Fruit fly (Drosophila melanogaster) whole organism, embryonic: ENCODE results near the gene Cp18.

Source experiments
- Atf-2 ChIP-seq: fragments of 200-800 bp; sonication (Bioruptor generic); optimal IDR thresholded peaks from 2 replicates; lab custom pipeline; 2016; ENCODE audit warnings: missing biosample characterization, missing genetic modification characterization
- Atf3 ChIP-seq: fragments of 200-800 bp; sonication (Bioruptor generic); optimal IDR thresholded peaks from 3 replicates; lab custom pipeline; 2016; ENCODE audit warnings: missing biosample characterization, missing genetic modification characterization
- CG10209 ChIP-seq: fragments of 200-800 bp; sonication (Bioruptor generic); optimal IDR thresholded peaks from 3 replicates; lab custom pipeline; 2017; ENCODE audit warnings: missing biosample characterization, mild to moderate bottlenecking, missing genetic modification characterization, missing genetic modification reagents
- CG10543 ChIP-seq: fragments of 200-800 bp; sonication (Bioruptor generic); optimal IDR thresholded peaks from 3 replicates; lab custom pipeline; 2017; ENCODE audit warnings: missing biosample characterization, mild to moderate bottlenecking, missing genetic modification characterization, moderate library complexity
- CG11247 ChIP-seq: fragments of 200-800 bp; sonication (Bioruptor generic); IDR thresholded peaks from 2 replicates; pipeline ENCODE4 v1.3.6; 2022; ENCODE audit warnings: missing biosample characterization, missing genetic modification characterization
- CG11456 ChIP-seq: fragments of 200-800 bp; sonication (Bioruptor generic); IDR thresholded peaks from 3 replicates; pipeline ENCODE4 v1.3.6; 2022; ENCODE audit warnings: missing biosample characterization, missing genetic modification characterization
- CG12236 ChIP-seq: fragments of 200-800 bp; sonication (Bioruptor generic); optimal IDR thresholded peaks from 2 replicates; lab custom pipeline; 2016; ENCODE audit warnings: missing biosample characterization, missing genetic modification characterization
- CG12769 ChIP-seq: fragments of 200-800 bp; sonication (Bioruptor generic); optimal IDR thresholded peaks from 2 replicates; lab custom pipeline; 2019; ENCODE audit warnings: missing biosample characterization, mild to moderate bottlenecking, missing genetic modification characterization, moderate library complexity
- CG14050 ChIP-seq: fragments of 200-800 bp; sonication (Bioruptor generic); IDR thresholded peaks from 3 replicates; pipeline ENCODE4 v1.3.6; 2022; ENCODE audit warnings: missing biosample characterization, missing genetic modification characterization
- CG14710 ChIP-seq: fragments of 200-800 bp; sonication (Bioruptor generic); optimal IDR thresholded peaks from 3 replicates; lab custom pipeline; 2019; ENCODE audit warnings: missing biosample characterization, mild to moderate bottlenecking, missing genetic modification characterization, moderate library complexity
- CG15514 ChIP-seq: fragments of 200-800 bp; sonication (Bioruptor generic); optimal IDR thresholded peaks from 3 replicates; lab custom pipeline; 2017; ENCODE audit warnings: missing biosample characterization, missing genetic modification characterization, mild to moderate bottlenecking, moderate library complexity, missing genetic modification reagents
- CG1603 ChIP-seq: fragments of 200-800 bp; sonication (Bioruptor generic); optimal IDR thresholded peaks from 2 replicates; lab custom pipeline; 2019; ENCODE audit warnings: missing biosample characterization, mild to moderate bottlenecking, missing genetic modification characterization, moderate library complexity
- CG17802 ChIP-seq: fragments of 200-800 bp; sonication (Bioruptor generic); optimal IDR thresholded peaks from 2 replicates; lab custom pipeline; 2018; ENCODE audit warnings: missing biosample characterization, mild to moderate bottlenecking, missing genetic modification characterization, moderate library complexity
- CG18599 ChIP-seq: fragments of 200-800 bp; sonication (Bioruptor generic); optimal IDR thresholded peaks from 3 replicates; lab custom pipeline; 2017; ENCODE audit warnings: missing biosample characterization, missing genetic modification characterization, mild to moderate bottlenecking, moderate library complexity, missing genetic modification reagents
- CG3065 ChIP-seq: fragments of 200-800 bp; sonication (Bioruptor generic); optimal IDR thresholded peaks from 2 replicates; lab custom pipeline; 2016; ENCODE audit warnings: missing biosample characterization, missing genetic modification characterization
- CG3281 ChIP-seq: fragments of 200-800 bp; sonication (Bioruptor generic); optimal IDR thresholded peaks from 3 replicates; lab custom pipeline; 2017; ENCODE audit warnings: missing biosample characterization, mild to moderate bottlenecking, missing genetic modification characterization
- CG4854 ChIP-seq: fragments of 200-800 bp; sonication (Bioruptor generic); optimal IDR thresholded peaks from 2 replicates; lab custom pipeline; 2016; ENCODE audit warnings: missing biosample characterization, missing genetic modification characterization, inconsistent platforms
- CG5245 ChIP-seq: fragments of 200-800 bp; sonication (Bioruptor generic); optimal IDR thresholded peaks from 3 replicates; lab custom pipeline; 2016; ENCODE audit warnings: missing biosample characterization, missing genetic modification characterization
- D19B ChIP-seq: fragments of 200-800 bp; sonication (Bioruptor generic); optimal IDR thresholded peaks from 2 replicates; lab custom pipeline; 2017; ENCODE audit warnings: missing biosample characterization, mild to moderate bottlenecking, missing genetic modification characterization
- Dbx ChIP-seq: fragments of 200-800 bp; sonication (Bioruptor generic); IDR thresholded peaks from 3 replicates; pipeline ENCODE4 v1.3.6; 2022; ENCODE audit warnings: missing biosample characterization, missing genetic modification characterization
- Gug ChIP-seq: fragments of 200-800 bp; sonication (Bioruptor generic); IDR thresholded peaks from 4 replicates; pipeline ENCODE4 v1.3.6; 2022; ENCODE audit warnings: missing biosample characterization, missing genetic modification characterization
- Hmr ChIP-seq: fragments of 200-800 bp; sonication (Bioruptor generic); optimal IDR thresholded peaks from 3 replicates; lab custom pipeline; 2017; ENCODE audit warnings: mild to moderate bottlenecking, missing biosample characterization, missing genetic modification reagents, missing genetic modification characterization
- Hr78 ChIP-seq, 2 experiments: fragments of 200-800 bp in 1 of 2; fragments of >200 bp in 1 of 2; sonication (Bioruptor generic) in 1 of 2; optimal IDR thresholded peaks; 2 replicates each; lab custom pipeline; 2017 to 2019; ENCODE audit warnings: missing biosample characterization in 2 of 2, missing genetic modification characterization in 2 of 2, mild to moderate bottlenecking in 1 of 2, moderate library complexity in 1 of 2
- Jarid2 ChIP-seq: fragments of 200-800 bp; sonication (Bioruptor generic); optimal IDR thresholded peaks from 3 replicates; lab custom pipeline; 2017; ENCODE audit warnings: mild to moderate bottlenecking, missing biosample characterization, missing genetic modification reagents, missing genetic modification characterization
- Med ChIP-seq: fragments of 200-800 bp; sonication (Bioruptor generic); peaks from one replicate; lab custom pipeline; 2016; ENCODE audit warnings: missing biosample characterization, missing genetic modification characterization, mild to moderate bottlenecking, inconsistent platforms, moderate library complexity
- Pdp1 ChIP-seq, 2 experiments: fragments of 200-800 bp; sonication (Bioruptor generic); optimal IDR thresholded peaks; 3 replicates each; lab custom pipeline; 2016; ENCODE audit warnings: missing biosample characterization in 2 of 2, missing genetic modification characterization in 2 of 2, mild to moderate bottlenecking in 1 of 2, moderate library complexity in 1 of 2
- Rfx ChIP-seq: fragments of 200-800 bp; sonication (Bioruptor generic); IDR thresholded peaks from 2 replicates; pipeline ENCODE4 v1.3.6; 2022; ENCODE audit warnings: missing biosample characterization, missing genetic modification characterization
- Scr ChIP-seq: fragments of 200-800 bp; sonication (Bioruptor generic); IDR thresholded peaks from 2 replicates; pipeline ENCODE4 v1.3.6; 2022; ENCODE audit warnings: missing biosample characterization, missing genetic modification characterization; ENCODE audit not compliant: partially characterized antibody
- Taf1 ChIP-seq: fragments of 200-800 bp; sonication (Bioruptor generic); IDR thresholded peaks from 2 replicates; pipeline ENCODE4 v1.3.6; 2022; ENCODE audit warnings: missing biosample characterization, missing genetic modification characterization
- Tbp ChIP-seq: fragments of >200 bp; optimal IDR thresholded peaks from 2 replicates; lab custom pipeline; 2018; ENCODE audit warnings: missing biosample characterization, missing genetic modification characterization
- bcd ChIP-seq: fragments of 200-800 bp; sonication (Bioruptor generic); optimal IDR thresholded peaks from 2 replicates; lab custom pipeline; 2017; ENCODE audit warnings: missing biosample characterization, mild to moderate bottlenecking, missing genetic modification characterization
- br ChIP-seq: fragments of >200 bp; optimal IDR thresholded peaks from 2 replicates; lab custom pipeline; 2017
- chinmo ChIP-seq: fragments of 200-800 bp; sonication (Bioruptor generic); IDR thresholded peaks from 4 replicates; pipeline ENCODE4 v1.3.6; 2022; ENCODE audit warnings: missing biosample characterization, missing genetic modification characterization; ENCODE audit not compliant: partially characterized antibody
- chn ChIP-seq: fragments of 200-800 bp; sonication (Bioruptor generic); optimal IDR thresholded peaks from 2 replicates; lab custom pipeline; 2016; ENCODE audit warnings: missing biosample characterization, missing genetic modification characterization
- crol ChIP-seq: fragments of 200-800 bp; sonication (Bioruptor generic); IDR thresholded peaks from 2 replicates; pipeline ENCODE4 v1.3.6; 2022; ENCODE audit warnings: missing biosample characterization, missing genetic modification characterization
- emc ChIP-seq: fragments of 200-800 bp; sonication (Bioruptor generic); optimal IDR thresholded peaks from 2 replicates; lab custom pipeline; 2016; ENCODE audit warnings: missing biosample characterization, missing genetic modification characterization
- gce ChIP-seq: fragments of 200-800 bp; sonication (Bioruptor generic); IDR thresholded peaks from 3 replicates; pipeline ENCODE4 v1.3.6; 2022; ENCODE audit warnings: missing biosample characterization, missing genetic modification characterization
- grn ChIP-seq: fragments of 200-800 bp; sonication (Bioruptor generic); optimal IDR thresholded peaks from 3 replicates; lab custom pipeline; 2017; ENCODE audit warnings: missing biosample characterization, missing genetic modification characterization
- kni ChIP-seq: fragments of 200-800 bp; sonication (Bioruptor generic); optimal IDR thresholded peaks from 3 replicates; lab custom pipeline; 2017; ENCODE audit warnings: mild to moderate bottlenecking, missing biosample characterization, missing genetic modification reagents, missing genetic modification characterization
- lab ChIP-seq: fragments of 200-800 bp; sonication (Bioruptor generic); optimal IDR thresholded peaks from 3 replicates; lab custom pipeline; 2017; ENCODE audit warnings: missing biosample characterization, missing genetic modification characterization, mild to moderate bottlenecking, moderate library complexity, missing genetic modification reagents
- pzg ChIP-seq: fragments of 200-800 bp; sonication (Bioruptor generic); optimal IDR thresholded peaks from 3 replicates; lab custom pipeline; 2018; ENCODE audit warnings: missing biosample characterization, mild to moderate bottlenecking, missing genetic modification characterization, moderate library complexity
- ranshi ChIP-seq: fragments of 200-800 bp; sonication (Bioruptor generic); IDR thresholded peaks from 2 replicates; pipeline ENCODE4 v1.3.6; 2022; ENCODE audit warnings: missing biosample characterization, missing genetic modification characterization
- repo ChIP-seq: fragments of 200-800 bp; sonication (Bioruptor generic); optimal IDR thresholded peaks from 2 replicates; lab custom pipeline; 2016; ENCODE audit warnings: missing biosample characterization, missing genetic modification characterization
- sens ChIP-seq: fragments of 200-800 bp; sonication (Bioruptor generic); peaks from one replicate; lab custom pipeline; 2016; ENCODE audit warnings: missing biosample characterization, missing genetic modification characterization
- vvl ChIP-seq: fragments of 200-800 bp; sonication (Bioruptor generic); IDR thresholded peaks from 2 replicates; pipeline ENCODE4 v1.3.6; 2022; ENCODE audit warnings: missing biosample characterization, missing genetic modification characterization
- z ChIP-seq: fragments of 200-800 bp; sonication (Bioruptor generic); IDR thresholded peaks from 3 replicates; pipeline ENCODE4 v1.3.6; 2022; ENCODE audit warnings: missing biosample characterization, missing genetic modification characterization

The Cp18 gene

dm6 chr3L:8693558-8694502, 32.8 kb upstream of the Cp18 start (continued):
- TF ChIP-seq crol (GFP tag; lab: Robert Waterston, UW) (peak; percentile 71), lab (peak; percentile 0), CG10543 (GFP tag; lab: Kevin White, UChicago) (peak; percentile 61), grn (GFP tag; lab: Kevin White, UChicago) (no peak), CG18599 (peak; percentile 24), CG12769 (tag; lab: Kevin White, UChicago) (peak; percentile 33), sens (peak; percentile 24), bcd (GFP tag; lab: Kevin White, UChicago) (peak; percentile 38), CG11456 (GFP tag; lab: Robert Waterston, UW) (0 out of 3 replicates have a peak, but pooled peaks have one; percentile 21), Jarid2 (GFP tag; lab: Kevin White, UChicago) (no peak), Dbx (GFP tag; lab: Robert Waterston, UW) (0 out of 3 replicates have a peak, but pooled peaks have one; percentile 33), emc (GFP tag; lab: Kevin White, UChicago) (no peak), CG4854 (GFP tag; lab: Kevin White, UChicago) (no peak), Rfx (peak; percentile 26; the same call in 1 of the 2 replicates), chinmo (peak; percentile 88; the same call in 3 of the 4 replicates), CG3281 (peak; percentile 17), vvl (GFP tag; lab: Robert Waterston, UW) (0 out of 2 replicates have a peak, but pooled peaks have one; percentile 45), CG15514 (peak; percentile 9), Med (GFP tag; lab: Kevin White, UChicago) (peak; percentile 71), Hmr (GFP tag; lab: Kevin White, UChicago) (peak; percentile 36)

dm6 chr3L:8695959-8696358, 30.6 kb upstream of the Cp18 start:
- no peak for TF ChIP-seq Atf3 (GFP tag; lab: Kevin White, UChicago)
- TF ChIP-seq CG1603 (tag; lab: Kevin White, UChicago): no peak
- TF ChIP-seq Gug (GFP tag; lab: Robert Waterston, UW): no peak
- TF ChIP-seq CG10209 (GFP tag; lab: Kevin White, UChicago): no peak
- TF ChIP-seq Pdp1 (GFP tag; optimal IDR thresholded peaks at IDR 0.05; lab: Kevin White, UChicago): peak in 1 of 2 experiments; percentile 87

dm6 chr3L:8696487-8696954, 30.1 kb upstream of the Cp18 start:
- TF ChIP-seq CG11247 (GFP tag; lab: Robert Waterston, UW) (0 out of 2 replicates have a peak, but pooled peaks have one; percentile 12), CG12236 (GFP tag; lab: Kevin White, UChicago) (no peak), kni (GFP tag; lab: Kevin White, UChicago) (peak; percentile 71), D19B (GFP tag; lab: Kevin White, UChicago) (peak; percentile 14), CG14710 (tag; lab: Kevin White, UChicago) (peak; percentile 39), CG5245 (GFP tag; lab: Kevin White, UChicago) (no peak), Taf1 (GFP tag; lab: Robert Waterston, UW) (no peak), pzg (GFP tag; lab: Kevin White, UChicago) (no peak), gce (peak; percentile 54; the same call in 1 of the 3 replicates), Hr78 (GFP tag; optimal IDR thresholded peaks at IDR 0.05; lab: Kevin White, UChicago) (peak in 1 of 2 experiments; percentile 82), CG17802 (peak; percentile 20), ranshi (peak; percentile 5; the same call in 1 of the 2 replicates), repo (GFP tag; lab: Kevin White, UChicago) (peak; percentile 36), z (GFP tag; lab: Robert Waterston, UW) (peak; percentile 63; the same call in 1 of the 3 replicates), CG14050 (no peak; the same call in 2 of the 3 replicates), CG3065 (GFP tag; lab: Kevin White, UChicago) (peak; percentile 35), Atf-2 (no peak), br (lab: Kevin White, UChicago) (no peak), Tbp (GFP tag; lab: Kevin White, UChicago) (no peak), chn (GFP tag; lab: Kevin White, UChicago) (no peak), Scr (GFP tag; lab: Robert Waterston, UW) (no peak)
